Fruit fly (Drosophila melanogaster) S2 (cell line): Measurements from ENCODE around the gene Mvb12.

Experiments used
- CG8478 ChIP-seq: fragments of >200 bp; optimal IDR thresholded peaks from 2 replicates; lab custom pipeline; 2018
- CTCF ChIP-seq, 2 experiments: fragments of >200 bp; optimal IDR thresholded peaks; 2 replicates each; lab custom pipeline; 2018

Gene Mvb12

DNA sequence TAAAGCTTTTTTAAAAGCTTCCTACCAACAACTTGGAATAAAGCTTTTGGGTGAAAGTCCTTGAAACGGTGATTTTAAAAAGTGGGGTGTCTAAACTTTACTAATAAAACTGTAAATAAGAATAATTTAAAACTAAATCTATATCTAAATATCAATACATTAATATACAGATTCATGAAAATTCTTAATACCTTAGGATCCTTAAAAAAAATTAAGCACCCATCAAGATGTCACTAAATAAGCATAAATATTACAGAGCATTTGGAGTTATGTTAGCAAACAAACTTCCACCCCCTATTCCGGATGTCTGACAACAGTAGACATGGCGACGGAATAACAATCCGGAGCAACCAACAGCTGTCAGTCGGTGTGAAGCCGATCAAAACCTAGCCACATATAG lies 36.9 kb downstream of the Mvb12 start, which contains the start of gene Dhc16F:
Gene Dhc16F, plus strand, starts transcription at position 301 of the 400 bp plus-strand sequence.
- TF ChIP-seq CG8478 (lab: Kevin White, UChicago) (no peak), CTCF (optimal IDR thresholded peaks at IDR 0.05; lab: Kevin White, UChicago) (no peak)

DNA sequence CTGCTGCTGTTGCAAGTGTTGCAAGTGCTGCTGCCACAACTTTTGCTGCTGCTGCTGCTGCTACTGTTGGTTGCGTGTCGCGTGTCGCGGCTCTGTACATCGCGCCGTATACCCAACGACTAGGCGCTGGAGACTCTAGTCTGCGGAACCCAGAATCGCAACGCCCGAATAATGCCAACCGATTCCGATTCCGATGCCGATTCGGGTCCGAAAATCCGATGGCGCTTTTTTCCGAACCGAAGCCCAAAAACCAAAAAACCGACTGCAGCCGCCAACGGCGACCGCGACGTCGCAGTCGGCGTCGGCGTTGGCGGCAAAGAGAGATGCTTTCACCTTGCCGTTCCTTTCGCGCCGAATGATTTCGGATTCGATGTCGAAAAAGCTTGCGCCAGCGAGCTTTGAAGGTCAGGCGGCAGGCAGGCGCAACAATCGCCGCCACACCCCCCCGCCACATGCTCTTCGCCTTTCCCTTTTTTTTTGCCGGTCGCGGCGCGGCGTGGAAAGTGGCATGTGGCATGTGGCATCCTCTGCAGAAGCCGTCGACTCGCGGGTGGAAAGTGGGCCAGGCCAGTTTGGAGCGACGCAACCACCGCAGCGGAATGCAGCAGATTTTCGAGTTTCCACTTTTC lies 37.9 kb downstream of the Mvb12 start, which contains the start of gene Sh:
Gene Sh, minus strand, starts transcription at position 104 of the 629 bp plus-strand sequence.
- TF ChIP-seq CTCF (optimal IDR thresholded peaks at IDR 0.05; lab: Kevin White, UChicago) (no peak), CG8478 (lab: Kevin White, UChicago) (no peak)

DNA sequence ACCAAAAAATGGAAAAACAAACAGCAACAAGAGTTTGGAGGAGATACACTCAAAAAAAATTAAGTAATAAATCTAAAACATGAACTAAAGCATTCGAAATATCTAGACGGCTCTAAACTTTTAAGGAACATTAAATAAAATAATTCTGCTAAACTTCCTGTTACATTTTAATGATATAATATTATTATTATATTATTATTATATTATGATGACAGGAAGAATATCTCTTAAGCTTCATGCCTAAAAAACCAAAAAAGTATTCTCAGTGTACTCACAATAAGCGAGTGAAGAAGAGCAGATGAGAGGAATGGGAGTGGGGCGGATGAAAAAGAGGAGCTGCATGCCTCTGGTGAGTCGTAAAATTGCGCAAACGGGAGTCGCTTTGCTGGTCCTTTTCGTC lies 43.0 kb downstream of the Mvb12 start:
- TF ChIP-seq CG8478 (lab: Kevin White, UChicago) (no peak), CTCF (optimal IDR thresholded peaks at IDR 0.05; lab: Kevin White, UChicago) (no peak)

DNA sequence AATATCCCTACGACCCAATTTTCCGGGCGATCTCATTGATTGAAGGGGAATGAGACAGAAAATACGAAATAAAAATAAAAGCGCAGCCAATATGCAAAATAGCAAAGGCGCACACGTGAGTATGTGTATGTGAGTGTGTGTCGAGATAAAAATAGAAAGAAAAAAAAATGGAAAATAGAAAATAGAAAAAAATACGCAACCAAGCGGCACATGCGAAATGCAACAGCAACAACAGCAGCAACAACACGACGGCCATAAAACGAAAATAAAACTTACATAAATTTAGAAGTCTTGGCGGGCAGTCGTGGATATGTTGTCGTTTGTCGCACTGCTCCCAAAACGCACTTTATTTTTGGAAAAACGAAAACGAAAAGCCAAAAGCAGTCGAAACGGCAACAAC lies 43.9 kb downstream of the Mvb12 start:
- TF ChIP-seq CTCF (optimal IDR thresholded peaks at IDR 0.05; lab: Kevin White, UChicago) (no peak), CG8478 (lab: Kevin White, UChicago) (no peak)

DNA sequence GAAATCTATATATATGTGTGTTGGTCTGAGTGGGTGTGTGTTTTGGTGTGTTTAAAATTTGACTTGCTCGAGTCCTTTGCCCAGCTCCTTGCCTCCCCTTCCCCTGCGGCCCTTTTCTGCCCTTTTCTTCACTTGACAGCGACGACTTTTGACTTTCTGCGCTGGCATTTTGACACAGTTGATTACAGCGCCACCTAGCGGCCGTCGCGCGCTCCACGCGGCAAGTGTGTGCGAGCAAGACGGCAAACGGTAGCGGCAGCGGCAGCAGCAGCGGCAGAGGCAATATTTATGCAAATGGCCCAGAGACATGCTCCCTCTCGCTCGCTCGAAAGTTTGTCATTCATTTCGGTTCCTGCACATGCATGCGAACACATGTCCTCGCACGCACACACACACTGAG lies 49.0 kb downstream of the Mvb12 start:
- no peak for TF ChIP-seq CG8478 (lab: Kevin White, UChicago)
- TF ChIP-seq CTCF (optimal IDR thresholded peaks at IDR 0.05; lab: Kevin White, UChicago), result peak; percentile 79 to 84
